5 worm cellular contexts compared by ENCODE assay signal in the genomic region with DNA sequence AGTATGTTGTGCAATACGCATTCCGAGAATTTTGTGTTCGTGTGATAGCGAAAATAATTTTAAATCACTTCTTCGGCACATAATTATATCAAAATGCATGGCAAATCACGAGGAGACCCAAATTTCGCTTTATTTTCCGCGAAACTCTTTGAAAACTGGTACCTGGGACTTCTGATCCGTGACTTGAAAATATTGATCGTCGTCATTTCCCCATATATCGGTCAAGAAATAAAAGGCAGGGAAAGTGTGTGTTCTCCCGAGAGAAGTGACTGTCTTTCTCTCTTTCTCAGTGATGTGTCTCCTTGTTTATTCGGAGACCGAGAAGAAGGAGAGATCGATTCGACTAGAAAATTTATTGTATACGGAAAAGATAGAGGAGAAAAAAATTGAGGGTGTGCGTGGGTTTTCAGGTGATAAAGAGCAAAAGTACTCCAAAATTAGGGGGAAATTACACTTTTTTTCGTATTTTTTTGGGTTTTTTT.
A peak's percentile ranks its signal among the peaks of the same experiment; 100 is the strongest.
TF ChIP-seq lines count a peak whose summit lies in the region.

A gene (minus strand): TSS at position 345 of the 482 bp plus-strand sequence.

TF ChIP-seq in whole organism, L1 larva, 84 proteins besides CTCF, POLR2A, EP300 and RAD21 (continued from another document):
- TF ChIP-seq lin-14 (GFP tag; optimal IDR thresholded peaks at IDR 0.05; lab: Kevin White, UChicago) (peak; percentile 31), ama-1 (optimal IDR thresholded peaks at IDR 0.05; lab: Kevin White, UChicago) (peak; percentile 29), snu-23 (GFP tag; optimal IDR thresholded peaks at IDR 0.05; lab: Kevin White, UChicago) (peak; percentile 34)

TF ChIP-seq in whole organism, L2 larva, 48 proteins besides CTCF, POLR2A, EP300 and RAD21 (continued from another document):
- peak; percentile 26 for TF ChIP-seq nhr-129 (tag; optimal IDR thresholded peaks at IDR 0.05; lab: Kevin White, UChicago)
- no peak for TF ChIP-seq alr-1 (tag; optimal IDR thresholded peaks at IDR 0.05; lab: Kevin White, UChicago)
- TF ChIP-seq skn-1 (tag; optimal IDR thresholded peaks at IDR 0.05; lab: Kevin White, UChicago) = no peak

TF ChIP-seq in whole organism, L3 larva, 47 proteins besides CTCF, POLR2A, EP300 and RAD21 (continued from another document):
- TF ChIP-seq lsy-12 (tag; optimal IDR thresholded peaks at IDR 0.05; lab: Kevin White, UChicago) = peak; percentile 68
- no peak for TF ChIP-seq ceh-16 (tag; optimal IDR thresholded peaks at IDR 0.05; lab: Kevin White, UChicago)
- TF ChIP-seq zag-1 (tag; optimal IDR thresholded peaks at IDR 0.05; lab: Kevin White, UChicago) = no peak
- TF ChIP-seq pha-4 (tag; optimal IDR thresholded peaks at IDR 0.05; lab: Kevin White, UChicago) = peak; percentile 49
- no peak for TF ChIP-seq aly-2 (tag; optimal IDR thresholded peaks at IDR 0.05; lab: Kevin White, UChicago)
- TF ChIP-seq fkh-2 (tag; optimal IDR thresholded peaks at IDR 0.05; lab: Kevin White, UChicago) = no peak
- no peak for TF ChIP-seq snpc-4 (tag; optimal IDR thresholded peaks at IDR 0.05; lab: Kevin White, UChicago)
- no peak for TF ChIP-seq skn-1 (tag; optimal IDR thresholded peaks at IDR 0.05; lab: Kevin White, UChicago)
- TF ChIP-seq ztf-4 (tag; optimal IDR thresholded peaks at IDR 0.05; lab: Kevin White, UChicago) = peak; percentile 43
- no peak for TF ChIP-seq ceh-9 (tag; optimal IDR thresholded peaks at IDR 0.05; lab: Kevin White, UChicago)
- TF ChIP-seq R02D3.7 (tag; optimal IDR thresholded peaks at IDR 0.05; lab: Kevin White, UChicago) = no peak
- TF ChIP-seq lin-39 (tag; optimal IDR thresholded peaks at IDR 0.05; lab: Kevin White, UChicago) = no peak
- TF ChIP-seq eor-1 (tag; optimal IDR thresholded peaks at IDR 0.05; lab: Kevin White, UChicago) = no peak
- TF ChIP-seq egl-5 (tag; optimal IDR thresholded peaks at IDR 0.05; lab: Kevin White, UChicago) = no peak
- TF ChIP-seq nhr-237 (tag; optimal IDR thresholded peaks at IDR 0.05; lab: Kevin White, UChicago) = no peak
- TF ChIP-seq fos-1 (tag; optimal IDR thresholded peaks at IDR 0.05; lab: Kevin White, UChicago) = no peak
- no peak for TF ChIP-seq egl-27 (tag; optimal IDR thresholded peaks at IDR 0.05; lab: Kevin White, UChicago)
- no peak for TF ChIP-seq nhr-11 (tag; optimal IDR thresholded peaks at IDR 0.05; lab: Kevin White, UChicago)
- TF ChIP-seq nhr-25 (tag; optimal IDR thresholded peaks at IDR 0.05; lab: Kevin White, UChicago) = no peak
- no peak for TF ChIP-seq mdl-1 (tag; optimal IDR thresholded peaks at IDR 0.05; lab: Kevin White, UChicago)
- no peak for TF ChIP-seq ZK546.5 (tag; optimal IDR thresholded peaks at IDR 0.05; lab: Kevin White, UChicago)
- TF ChIP-seq ztf-11 (tag; optimal IDR thresholded peaks at IDR 0.05; lab: Kevin White, UChicago) = no peak
- no peak for TF ChIP-seq nhr-28 (tag; optimal IDR thresholded peaks at IDR 0.05; lab: Kevin White, UChicago)
- no peak for TF ChIP-seq nhr-67 (tag; optimal IDR thresholded peaks at IDR 0.05; lab: Kevin White, UChicago)
- TF ChIP-seq ceh-28 (tag; optimal IDR thresholded peaks at IDR 0.05; lab: Kevin White, UChicago) = peak; percentile 55
- TF ChIP-seq unc-39 (tag; optimal IDR thresholded peaks at IDR 0.05; lab: Kevin White, UChicago) = no peak
- no peak for TF ChIP-seq unc-62 (GFP tag; optimal IDR thresholded peaks at IDR 0.05; lab: Kevin White, UChicago)
- TF ChIP-seq ceh-82 (tag; optimal IDR thresholded peaks at IDR 0.05; lab: Kevin White, UChicago) = no peak
- TF ChIP-seq pqm-1 (tag; optimal IDR thresholded peaks at IDR 0.05; lab: Kevin White, UChicago) = peak; percentile 29
- no peak for TF ChIP-seq daf-12 (tag; optimal IDR thresholded peaks at IDR 0.05; lab: Kevin White, UChicago)
- no peak for TF ChIP-seq elt-1 (tag; optimal IDR thresholded peaks at IDR 0.05; lab: Kevin White, UChicago)
- TF ChIP-seq tbx-2 (tag; optimal IDR thresholded peaks at IDR 0.05; lab: Kevin White, UChicago) = no peak
- TF ChIP-seq mml-1 (tag; optimal IDR thresholded peaks at IDR 0.05; lab: Kevin White, UChicago) = no peak
- TF ChIP-seq nfya-1 (tag; optimal IDR thresholded peaks at IDR 0.05; lab: Kevin White, UChicago; ENCODE audit: insufficient read depth) = no peak

TF ChIP-seq in whole organism, L4 larva, 104 proteins besides CTCF, POLR2A, EP300 and RAD21 (continued from another document and continues in another):
- TF ChIP-seq madf-5 (GFP tag; IDR thresholded peaks at IDR 0.05; lab: Robert Waterston, UW) = peak in 1 of 2 experiments; percentile 85; a peak in 1 of 4 replicates
- TF ChIP-seq ces-1 (GFP tag; optimal IDR thresholded peaks at IDR 0.05; lab: Kevin White, UChicago) = no peak
- TF ChIP-seq dve-1 (tag; optimal IDR thresholded peaks at IDR 0.05; lab: Kevin White, UChicago; ENCODE audit: insufficient read depth) = peak; percentile 67
- no peak for TF ChIP-seq ztf-7 (tag; optimal IDR thresholded peaks at IDR 0.05; lab: Kevin White, UChicago)
- TF ChIP-seq tra-1 (GFP tag; IDR thresholded peaks at IDR 0.05; lab: Robert Waterston, UW) = no peak
- no peak for TF ChIP-seq zfp-2 (tag; optimal IDR thresholded peaks at IDR 0.05; lab: Kevin White, UChicago)
- no peak for TF ChIP-seq daf-8 (GFP tag; IDR thresholded peaks at IDR 0.05; lab: Robert Waterston, UW)
- TF ChIP-seq ZK337.2 (GFP tag; IDR thresholded peaks at IDR 0.05; lab: Robert Waterston, UW) = no peak
- peak in 1 of 2 experiments; percentile 28 for TF ChIP-seq lsy-2 (tag; optimal IDR thresholded peaks at IDR 0.05; lab: Kevin White, UChicago)
- no peak for TF ChIP-seq D1046.2 (GFP tag; IDR thresholded peaks at IDR 0.05; lab: Robert Waterston, UW)
- peak; percentile 59; the same call in 1 of the 2 replicates for TF ChIP-seq snpc-1.2 (GFP tag; IDR thresholded peaks at IDR 0.05; lab: Robert Waterston, UW)
- no peak for TF ChIP-seq ZK546.5 (tag; optimal IDR thresholded peaks at IDR 0.05; lab: Kevin White, UChicago)
- TF ChIP-seq daf-16 (GFP tag; optimal IDR thresholded peaks at IDR 0.05; lab: Kevin White, UChicago) = no peak
- peak; percentile 79 for TF ChIP-seq daf-16 (tag; optimal IDR thresholded peaks at IDR 0.05; lab: Kevin White, UChicago)
- TF ChIP-seq ceh-32 (tag; optimal IDR thresholded peaks at IDR 0.05; lab: Kevin White, UChicago; ENCODE audit: poor library complexity) = no peak
- no peak for TF ChIP-seq Y75B8A.6 (GFP tag; IDR thresholded peaks at IDR 0.05; lab: Robert Waterston, UW)
- no peak for TF ChIP-seq F44E2.7 (GFP tag; IDR thresholded peaks at IDR 0.05; lab: Robert Waterston, UW)
- TF ChIP-seq Y105C5A.15 (GFP tag; IDR thresholded peaks at IDR 0.05; lab: Robert Waterston, UW) = no peak
- TF ChIP-seq dmd-6 (GFP tag; IDR thresholded peaks at IDR 0.05; lab: Robert Waterston, UW) = peak; percentile 51; the same call in 1 of the 2 replicates
- no peak for TF ChIP-seq mdl-1 (tag; optimal IDR thresholded peaks at IDR 0.05; lab: Kevin White, UChicago)
- TF ChIP-seq nhr-102 (tag; optimal IDR thresholded peaks at IDR 0.05; lab: Kevin White, UChicago) = peak; percentile 9
- no peak for TF ChIP-seq attf-4 (tag; optimal IDR thresholded peaks at IDR 0.05; lab: Kevin White, UChicago)
- 0 out of 2 replicates have a peak, but pooled peaks have one; percentile 27 for TF ChIP-seq daf-19 (GFP tag; conservative IDR thresholded peaks at IDR 0.05; lab: Robert Waterston, UW)
- no peak for TF ChIP-seq unc-39 (tag; optimal IDR thresholded peaks at IDR 0.05; lab: Kevin White, UChicago)
- TF ChIP-seq nhr-28 (tag; optimal IDR thresholded peaks at IDR 0.05; lab: Kevin White, UChicago) = peak; percentile 76
- no peak for TF ChIP-seq vab-7 (GFP tag; IDR thresholded peaks at IDR 0.05; lab: Robert Waterston, UW)
- peak; percentile 29; the same call in 1 of the 2 replicates for TF ChIP-seq zip-11 (GFP tag; IDR thresholded peaks at IDR 0.05; lab: Robert Waterston, UW)
- peak; percentile 63; the same call in 1 of the 2 replicates for TF ChIP-seq lim-7 (GFP tag; IDR thresholded peaks at IDR 0.05; lab: Robert Waterston, UW)
- no peak for TF ChIP-seq daf-12 (tag; optimal IDR thresholded peaks at IDR 0.05; lab: Kevin White, UChicago)
- TF ChIP-seq fkh-10 (GFP tag; optimal IDR thresholded peaks at IDR 0.05; lab: Kevin White, UChicago) = no peak
- no peak for TF ChIP-seq zfp-3 (GFP tag; conservative IDR thresholded peaks at IDR 0.05; lab: Robert Waterston, UW)
- no peak for TF ChIP-seq ceh-44 (GFP tag; IDR thresholded peaks at IDR 0.05; lab: Robert Waterston, UW)
- TF ChIP-seq egl-27 (tag; optimal IDR thresholded peaks at IDR 0.05; lab: Kevin White, UChicago) = no peak
- peak; percentile 84 for TF ChIP-seq ama-1 (optimal IDR thresholded peaks at IDR 0.05; lab: Kevin White, UChicago)
- peak; percentile 46 for TF ChIP-seq nhr-11 (tag; optimal IDR thresholded peaks at IDR 0.05; lab: Kevin White, UChicago)
- no peak for TF ChIP-seq set-16 (GFP tag; IDR thresholded peaks at IDR 0.05; lab: Robert Waterston, UW)
- TF ChIP-seq T26A8.4 (GFP tag; IDR thresholded peaks at IDR 0.05; lab: Robert Waterston, UW) = peak; percentile 55
- peak in 1 of 2 experiments; percentile 55 for TF ChIP-seq hif-1 (tag; optimal IDR thresholded peaks at IDR 0.05; lab: Kevin White, UChicago)
- no peak for TF ChIP-seq egl-43 (GFP tag; IDR thresholded peaks at IDR 0.05; lab: Robert Waterston, UW)
- TF ChIP-seq lin-39 (tag; optimal IDR thresholded peaks at IDR 0.05; lab: Kevin White, UChicago) = no peak
- TF ChIP-seq saeg-2 (GFP tag; IDR thresholded peaks at IDR 0.05; lab: Robert Waterston, UW) = no peak
- TF ChIP-seq nhr-111 (GFP tag; optimal IDR thresholded peaks at IDR 0.05; lab: Kevin White, UChicago) = no peak
- TF ChIP-seq mes-2 (tag; optimal IDR thresholded peaks at IDR 0.05; lab: Kevin White, UChicago; ENCODE audit: poor library complexity, severe bottlenecking) = peak; percentile 41
- no peak for TF ChIP-seq spr-3 (GFP tag; optimal IDR thresholded peaks at IDR 0.05; lab: Kevin White, UChicago)
- TF ChIP-seq fos-1 (tag; optimal IDR thresholded peaks at IDR 0.05; lab: Kevin White, UChicago) = no peak
- peak; percentile 36 for TF ChIP-seq hlh-30 (tag; optimal IDR thresholded peaks at IDR 0.05; lab: Kevin White, UChicago; ENCODE audit: insufficient read depth)

TF ChIP-seq in whole organism, young adult, 124 proteins besides CTCF, POLR2A, EP300 and RAD21 (continued from another document and continues in another):
- TF ChIP-seq cebp-1 (GFP tag; IDR thresholded peaks at IDR 0.05; lab: Robert Waterston, UW) (peak; percentile 43; the same call in 1 of the 2 replicates), cebp-1 (tag; optimal IDR thresholded peaks at IDR 0.05; lab: Kevin White, UChicago) (peak; percentile 77), xnd-1 (tag; optimal IDR thresholded peaks at IDR 0.05; lab: Kevin White, UChicago) (no peak), let-607 (tag; optimal IDR thresholded peaks at IDR 0.05; lab: Kevin White, UChicago) (no peak), ceh-91 (GFP tag; IDR thresholded peaks at IDR 0.05; lab: Robert Waterston, UW) (no peak), ztf-3 (GFP tag; optimal IDR thresholded peaks at IDR 0.05; lab: Kevin White, UChicago) (no peak), F52B5.7 (tag; optimal IDR thresholded peaks at IDR 0.05; lab: Kevin White, UChicago) (peak; percentile 57), hsf-1 (GFP tag; IDR thresholded peaks at IDR 0.05; lab: Robert Waterston, UW) (peak; percentile 56; the same call in 1 of the 2 replicates), ceh-100 (GFP tag; IDR thresholded peaks at IDR 0.05; lab: Robert Waterston, UW) (peak; percentile 20; the same call in 1 of the 2 replicates), nfyb-1 (GFP tag; IDR thresholded peaks at IDR 0.05; lab: Robert Waterston, UW) (peak; percentile 68; the same call in 1 of the 2 replicates), ccch-3 (GFP tag; optimal IDR thresholded peaks at IDR 0.05; lab: Kevin White, UChicago) (no peak), ztf-6 (GFP tag; IDR thresholded peaks at IDR 0.05; lab: Robert Waterston, UW) (no peak), egl-18 (GFP tag; IDR thresholded peaks at IDR 0.05; lab: Robert Waterston, UW) (no peak), nhr-120 (GFP tag; IDR thresholded peaks at IDR 0.05; lab: Robert Waterston, UW) (0 out of 2 replicates have a peak, but pooled peaks have one; percentile 8), tbx-9 (tag; optimal IDR thresholded peaks at IDR 0.05; lab: Kevin White, UChicago; ENCODE audit: borderline replicate concordance) (no peak), Y67H2A.10 (GFP tag; conservative IDR thresholded peaks at IDR 0.05; lab: Robert Waterston, UW) (0 out of 2 replicates have a peak, but pooled peaks have one; percentile 27), ets-4 (GFP tag; optimal IDR thresholded peaks at IDR 0.05; lab: Kevin White, UChicago) (no peak), T26A5.8 (tag; optimal IDR thresholded peaks at IDR 0.05; lab: Kevin White, UChicago) (no peak), gei-17 (GFP tag; optimal IDR thresholded peaks at IDR 0.05; lab: Kevin White, UChicago) (peak; percentile 15), sea-2 (GFP tag; IDR thresholded peaks at IDR 0.05; lab: Robert Waterston, UW) (no peak), F10E7.11 (tag; optimal IDR thresholded peaks at IDR 0.05; lab: Kevin White, UChicago) (no peak), tlf-1 (GFP tag; optimal IDR thresholded peaks at IDR 0.05; lab: Kevin White, UChicago) (no peak), dpl-1 (GFP tag; optimal IDR thresholded peaks at IDR 0.05; lab: Kevin White, UChicago) (no peak), pha-4 (tag; optimal IDR thresholded peaks at IDR 0.05; lab: Kevin White, UChicago) (peak; percentile 63), lag-1 (GFP tag; IDR thresholded peaks at IDR 0.05; lab: Robert Waterston, UW) (no peak), Y53G8AR.9 (GFP tag; conservative IDR thresholded peaks at IDR 0.05; lab: Robert Waterston, UW) (peak; percentile 42; the same call in 1 of the 2 replicates), ceh-79 (tag; optimal IDR thresholded peaks at IDR 0.05; lab: Kevin White, UChicago) (peak; percentile 37), Y95B8A.8 (GFP tag; IDR thresholded peaks at IDR 0.05; lab: Robert Waterston, UW) (no peak), T07F8.4 (tag; optimal IDR thresholded peaks at IDR 0.05; lab: Kevin White, UChicago) (no peak), lsy-27 (tag; optimal IDR thresholded peaks at IDR 0.05; lab: Kevin White, UChicago; ENCODE audit: borderline replicate concordance, insufficient read depth) (no peak), F55B11.4 (tag; optimal IDR thresholded peaks at IDR 0.05; lab: Kevin White, UChicago; ENCODE audit: borderline replicate concordance, insufficient read depth) (no peak), Y56A3A.18 (GFP tag; IDR thresholded peaks at IDR 0.05; lab: Robert Waterston, UW) (peak; percentile 63; the same call in 1 of the 2 replicates), K11D2.4 (GFP tag; IDR thresholded peaks at IDR 0.05; lab: Robert Waterston, UW) (peak; percentile 39; the same call in 1 of the 2 replicates), nhr-27 (tag; optimal IDR thresholded peaks at IDR 0.05; lab: Kevin White, UChicago) (no peak), ama-1 (optimal IDR thresholded peaks at IDR 0.05; lab: Kevin White, UChicago) (peak; percentile 82), ama-1 (GFP tag; optimal IDR thresholded peaks at IDR 0.05; lab: Kevin White, UChicago) (no peak), unc-130 (GFP tag; optimal IDR thresholded peaks at IDR 0.05; lab: Kevin White, UChicago) (no peak), B0336.3 (GFP tag; IDR thresholded peaks at IDR 0.05; lab: Robert Waterston, UW) (peak; percentile 78), tbp1 (GFP tag; optimal IDR thresholded peaks at IDR 0.05; lab: Kevin White, UChicago) (no peak), lsl-1 (GFP tag; optimal IDR thresholded peaks at IDR 0.05; lab: Kevin White, UChicago) (no peak), nfya-2 (GFP tag; IDR thresholded peaks at IDR 0.05; lab: Robert Waterston, UW) (no peak), die-1 (tag; optimal IDR thresholded peaks at IDR 0.05; lab: Kevin White, UChicago) (peak; percentile 26), aptf-2 (GFP tag; conservative IDR thresholded peaks at IDR 0.05; lab: Robert Waterston, UW) (no peak), fkh-3 (tag; optimal IDR thresholded peaks at IDR 0.05; lab: Kevin White, UChicago) (no peak), repo-1 (tag; optimal IDR thresholded peaks at IDR 0.05; lab: Kevin White, UChicago) (peak; percentile 70), snpc-4 (GFP tag; optimal IDR thresholded peaks at IDR 0.05; lab: Kevin White, UChicago) (no peak), snpc-4 (tag; optimal IDR thresholded peaks at IDR 0.05; lab: Kevin White, UChicago) (no peak), unc-62 (GFP tag; optimal IDR thresholded peaks at IDR 0.05; lab: Kevin White, UChicago) (no peak), attf-6 (GFP tag; IDR thresholded peaks at IDR 0.05; lab: Robert Waterston, UW) (no peak), sdz-38 (tag; optimal IDR thresholded peaks at IDR 0.05; lab: Kevin White, UChicago) (no peak), rec-8 (tag; optimal IDR thresholded peaks at IDR 0.05; lab: Kevin White, UChicago) (no peak)
